Worm (Caenorhabditis elegans): ENCODE data around the gene cyp-31A3.
"Not testable (repeated sequence)": the region's sequence is repeated elsewhere in the genome, so short reads cannot be mapped to it uniquely, and the experiment has no call there.

The cyp-31A3 gene

DNA sequence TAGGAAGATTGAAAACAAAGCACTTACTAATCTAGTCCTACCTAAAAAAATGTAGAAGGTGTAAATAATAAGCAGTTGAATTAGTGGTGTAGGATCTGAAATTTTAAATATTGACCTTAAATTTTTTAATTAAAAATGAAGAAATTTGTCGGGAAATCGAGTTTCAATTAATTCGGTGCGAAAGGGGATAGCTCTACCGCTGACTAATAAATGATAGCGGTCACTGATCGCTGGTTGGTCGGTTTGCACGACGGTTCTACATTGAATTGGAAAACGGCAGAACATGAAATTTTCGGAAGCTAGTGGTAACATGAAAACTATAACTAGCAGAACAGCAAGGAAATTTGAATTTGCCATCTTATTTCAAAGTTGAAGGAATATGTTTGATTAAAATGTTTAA, 19.3 kb downstream of the cyp-31A3 start, which contains the start of gene set-15:
TSS of gene set-15 (minus strand) at position 101 of the 400 bp plus-strand sequence.
- TF ChIP-seq K12H6.12 (tag; optimal IDR thresholded peaks at IDR 0.05), result no peak
- no peak for TF ChIP-seq mxl-1 (tag; optimal IDR thresholded peaks at IDR 0.05)
- no peak for TF ChIP-seq somi-1 (GFP tag; optimal IDR thresholded peaks at IDR 0.05)
- no peak for TF ChIP-seq egl-44 (GFP tag; IDR thresholded peaks at IDR 0.05)
- TF ChIP-seq Y53F4B.3 (GFP tag; IDR thresholded peaks at IDR 0.05), result no peak
- no peak for TF ChIP-seq bed-2 (GFP tag; IDR thresholded peaks at IDR 0.05)
- TF ChIP-seq mel-28 (tag; optimal IDR thresholded peaks at IDR 0.05; ENCODE audit: borderline replicate concordance), result no peak
- TF ChIP-seq ceh-79 (tag; optimal IDR thresholded peaks at IDR 0.05), result no peak
- no peak for TF ChIP-seq atf-7 (tag; optimal IDR thresholded peaks at IDR 0.05)
- no peak for TF ChIP-seq ceh-91 (GFP tag; IDR thresholded peaks at IDR 0.05)
- no peak for TF ChIP-seq Y53G8AR.9 (GFP tag; conservative IDR thresholded peaks at IDR 0.05)
- TF ChIP-seq lsy-27 (tag; optimal IDR thresholded peaks at IDR 0.05; ENCODE audit: borderline replicate concordance, insufficient read depth), result no peak
- TF ChIP-seq ztf-3 (GFP tag; optimal IDR thresholded peaks at IDR 0.05), result no peak
- TF ChIP-seq ceh-100 (GFP tag; IDR thresholded peaks at IDR 0.05), result no peak
- TF ChIP-seq mes-4 (tag; optimal IDR thresholded peaks at IDR 0.05), result no peak
- no peak for TF ChIP-seq cebp-2 (GFP tag; IDR thresholded peaks at IDR 0.05)
- TF ChIP-seq tbx-9 (tag; optimal IDR thresholded peaks at IDR 0.05; ENCODE audit: borderline replicate concordance), result no peak
- TF ChIP-seq K11D2.4 (GFP tag; IDR thresholded peaks at IDR 0.05), result no peak
- TF ChIP-seq attf-6 (GFP tag; IDR thresholded peaks at IDR 0.05), result no peak

DNA sequence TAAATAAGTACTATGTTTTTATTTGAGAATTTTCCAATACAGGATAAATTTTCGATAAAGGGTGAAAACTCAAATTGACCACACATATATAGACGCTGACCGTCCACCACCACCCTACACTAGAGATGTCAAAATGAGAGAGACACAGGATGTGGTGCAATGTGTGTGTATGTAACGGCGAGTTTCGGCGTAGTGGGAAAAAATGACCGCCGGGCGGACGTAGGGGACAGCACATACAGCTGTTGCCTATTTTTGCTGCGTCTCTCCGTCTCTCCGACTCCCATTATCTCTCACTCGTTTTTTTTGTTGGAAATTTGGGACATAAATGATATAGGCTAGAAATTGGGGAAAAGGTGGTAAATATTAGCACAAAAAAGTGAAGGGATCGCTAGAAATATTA, 20.3 kb downstream of the cyp-31A3 start:
- TF ChIP-seq dpl-1 (GFP tag; optimal IDR thresholded peaks at IDR 0.05), result no peak
- TF ChIP-seq hmg-1.2 (GFP tag; IDR thresholded peaks at IDR 0.05), result peak; percentile 67

DNA sequence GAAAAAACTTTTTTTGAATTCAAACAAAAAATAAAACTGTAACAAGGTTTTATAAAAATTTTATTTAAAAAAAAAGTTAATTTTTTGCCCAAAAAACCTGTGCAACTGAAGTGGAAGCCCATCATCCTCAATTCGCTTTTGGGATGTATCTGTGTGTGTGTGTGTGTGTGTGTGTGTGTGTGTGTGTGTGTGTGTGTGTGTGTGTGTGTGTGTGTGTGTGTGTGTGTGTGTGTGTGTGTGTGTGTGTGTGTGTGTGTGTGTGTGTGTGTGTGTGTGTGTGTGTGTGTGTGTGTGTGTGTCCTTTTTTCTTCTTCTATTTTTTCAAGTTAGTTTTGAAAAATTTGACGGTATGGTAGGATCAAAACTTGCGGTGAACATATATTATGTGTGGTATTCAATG, 23.8 kb downstream of the cyp-31A3 start:
- TF ChIP-seq egrh-3 (GFP tag; IDR thresholded peaks at IDR 0.05) (peak; percentile 58; the same call in 1 of the 2 replicates), hmg-1.2 (GFP tag; IDR thresholded peaks at IDR 0.05) (peak; percentile 34; the same call in 1 of the 2 replicates), snpc-4 (tag; optimal IDR thresholded peaks at IDR 0.05) (peak in 1 of 4 experiments; percentile 52), tbp1 (GFP tag; optimal IDR thresholded peaks at IDR 0.05) (peak; percentile 5)
- not testable (repeated sequence) for TF ChIP-seq snpc-4 (GFP tag; optimal IDR thresholded peaks at IDR 0.05)

DNA sequence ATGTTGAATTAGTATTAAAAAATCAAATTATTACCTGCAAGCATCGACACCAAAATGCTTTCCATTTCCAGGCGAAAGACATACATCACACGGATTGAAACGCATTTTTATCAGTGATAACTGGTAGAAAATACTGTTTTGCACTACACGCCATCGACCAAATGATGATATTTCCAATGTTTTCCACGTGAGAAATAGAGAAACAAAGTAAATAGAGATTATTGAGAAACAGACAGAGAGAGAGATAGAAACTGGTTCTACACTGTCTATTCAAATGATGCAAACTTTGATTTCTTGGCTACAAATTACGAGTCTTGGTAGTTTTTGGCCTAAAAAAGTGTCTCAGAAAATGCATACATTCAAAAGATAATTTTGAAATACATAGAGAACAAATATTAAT, 27.5 kb downstream of the cyp-31A3 start, which contains the start of gene nhr-104:
TSS of gene nhr-104 (minus strand) at position 361 of the 400 bp plus-strand sequence.
- TF ChIP-seq B0336.3 (GFP tag; IDR thresholded peaks at IDR 0.05), result no peak
- peak; percentile 45; the same call in 1 of the 2 replicates for TF ChIP-seq hmg-1.2 (GFP tag; IDR thresholded peaks at IDR 0.05)
- peak; percentile 45 for TF ChIP-seq lin-40 (tag; optimal IDR thresholded peaks at IDR 0.05)
- TF ChIP-seq ceh-79 (tag; optimal IDR thresholded peaks at IDR 0.05), result no peak
- no peak for TF ChIP-seq D2030.7 (GFP tag; IDR thresholded peaks at IDR 0.05)
- peak; percentile 80 for TF ChIP-seq nhr-80 (tag; optimal IDR thresholded peaks at IDR 0.05)
- no peak for TF ChIP-seq lin-35 (GFP tag; optimal IDR thresholded peaks at IDR 0.05)
- peak; percentile 38 for TF ChIP-seq attf-5 (GFP tag; optimal IDR thresholded peaks at IDR 0.05)
- peak; percentile 56 for TF ChIP-seq pha-4 (tag; optimal IDR thresholded peaks at IDR 0.05)
- TF ChIP-seq hmg-20 (GFP tag; IDR thresholded peaks at IDR 0.05), result no peak

DNA sequence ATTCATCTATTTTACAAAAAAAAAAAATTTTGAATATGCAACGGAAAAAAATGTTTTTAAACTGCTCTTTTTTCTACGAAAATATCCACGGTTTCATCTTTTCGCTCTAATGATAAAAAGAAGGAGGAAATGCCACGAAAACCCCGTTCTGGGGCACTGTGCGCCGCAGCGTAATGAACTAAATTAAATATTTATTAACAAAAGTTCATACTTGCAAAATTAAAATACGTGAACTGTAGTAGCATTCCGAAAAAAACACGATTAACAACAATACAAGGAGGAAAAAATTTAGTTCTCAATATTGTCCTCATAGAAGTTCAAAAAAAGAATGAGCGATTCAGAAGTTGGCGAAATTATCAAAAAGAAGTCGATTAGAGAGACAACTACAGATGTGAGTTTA, 28.6 kb downstream of the cyp-31A3 start, which contains the start of gene R11E3.1:
TSS of gene R11E3.1 (plus strand) at position 301 of the 400 bp plus-strand sequence.
- TF ChIP-seq ceh-100 (GFP tag; IDR thresholded peaks at IDR 0.05) (no peak), unc-130 (GFP tag; optimal IDR thresholded peaks at IDR 0.05) (no peak), snpc-1.1 (tag; optimal IDR thresholded peaks at IDR 0.05; ENCODE audit: insufficient read depth) (no peak), ceh-91 (GFP tag; IDR thresholded peaks at IDR 0.05) (no peak), tlf-1 (GFP tag; optimal IDR thresholded peaks at IDR 0.05) (no peak), mel-28 (tag; optimal IDR thresholded peaks at IDR 0.05; ENCODE audit: borderline replicate concordance) (no peak), zfh-2 (GFP tag; conservative IDR thresholded peaks at IDR 0.05) (no peak), Y56A3A.18 (GFP tag; IDR thresholded peaks at IDR 0.05) (no peak), F52B5.7 (tag; optimal IDR thresholded peaks at IDR 0.05) (no peak), madf-10 (tag; optimal IDR thresholded peaks at IDR 0.05) (no peak)

Measured in whole organism, young adult.